Worm (Caenorhabditis elegans) whole organism, L3 larva: ENCODE measurements around the gene epc-1.

Experiments
- R02D3.7 ChIP-seq: fragments of 150-350 bp; optimal IDR thresholded peaks from 2 replicates; lab custom pipeline; 2014; ENCODE audit warnings: missing biosample characterization, missing genetic modification characterization
- ZK546.5 ChIP-seq: sonication (generic microtip); optimal IDR thresholded peaks from 2 replicates; lab custom pipeline; 2017; ENCODE audit warnings: missing biosample characterization, missing genetic modification characterization
- aly-2 ChIP-seq: fragments of 150-350 bp; optimal IDR thresholded peaks from 2 replicates; lab custom pipeline; 2014; ENCODE audit warnings: missing biosample characterization, missing genetic modification characterization
- ama-1 ChIP-seq: fragments of 150-350 bp; optimal IDR thresholded peaks from 2 replicates; lab custom pipeline; 2018
- ceh-16 ChIP-seq: sonication (generic microtip); optimal IDR thresholded peaks from 2 replicates; lab custom pipeline; 2017; ENCODE audit warnings: missing biosample characterization, missing genetic modification characterization
- ceh-28 ChIP-seq: fragments of 150-350 bp; optimal IDR thresholded peaks from 2 replicates; lab custom pipeline; 2014; ENCODE audit warnings: missing biosample characterization, missing genetic modification reagents, missing genetic modification characterization
- ceh-82 ChIP-seq: fragments of 150-350 bp; optimal IDR thresholded peaks from 2 replicates; lab custom pipeline; 2014; ENCODE audit warnings: missing biosample characterization, missing genetic modification characterization
- ceh-9 ChIP-seq: sonication (generic microtip); optimal IDR thresholded peaks from 2 replicates; lab custom pipeline; 2018; ENCODE audit warnings: missing biosample characterization, missing genetic modification characterization
- daf-12 ChIP-seq: fragments of 150-350 bp; optimal IDR thresholded peaks from 2 replicates; lab custom pipeline; 2014; ENCODE audit warnings: missing biosample characterization, missing genetic modification reagents, missing genetic modification characterization
- egl-27 ChIP-seq: sonication (generic microtip); optimal IDR thresholded peaks from 4 replicates; lab custom pipeline; 2017; ENCODE audit warnings: missing biosample characterization, missing genetic modification reagents, missing genetic modification characterization
- egl-5 ChIP-seq: fragments of 150-350 bp; optimal IDR thresholded peaks from 2 replicates; lab custom pipeline; 2017; ENCODE audit warnings: missing biosample characterization, missing genetic modification reagents, missing genetic modification characterization, inconsistent platforms
- elt-1 ChIP-seq: fragments of 150-350 bp; optimal IDR thresholded peaks from 2 replicates; lab custom pipeline; 2014; ENCODE audit warnings: missing biosample characterization, missing genetic modification characterization
- elt-2 ChIP-seq: sonication (generic microtip); optimal IDR thresholded peaks from 2 replicates; lab custom pipeline; 2016; ENCODE audit warnings: missing genetic modification reagents, mild to moderate bottlenecking, missing genetic modification characterization, missing compliant biosample characterization
- elt-3 ChIP-seq, 3 experiments: fragments of 150-350 bp in 1 of 3; sonication (generic microtip) in 2 of 3; optimal IDR thresholded peaks; 2 replicates in 2 of 3; 4 replicates in 1 of 3; lab custom pipeline; 2014 to 2017; ENCODE audit warnings: missing biosample characterization in 3 of 3, missing genetic modification characterization in 3 of 3
- eor-1 ChIP-seq, 2 experiments: fragments of 150-350 bp; optimal IDR thresholded peaks; 2 replicates each; lab custom pipeline; 2014 to 2018; ENCODE audit warnings: missing biosample characterization in 2 of 2, missing genetic modification characterization in 2 of 2
- fkh-10 ChIP-seq: sonication (generic microtip); optimal IDR thresholded peaks from 2 replicates; lab custom pipeline; 2017; ENCODE audit warnings: missing biosample characterization, missing genetic modification reagents, missing genetic modification characterization
- fkh-2 ChIP-seq: fragments of 150-350 bp; optimal IDR thresholded peaks from 2 replicates; lab custom pipeline; 2014; ENCODE audit warnings: missing biosample characterization, missing genetic modification reagents, missing genetic modification characterization
- fos-1 ChIP-seq: fragments of 150-350 bp; optimal IDR thresholded peaks from 2 replicates; lab custom pipeline; 2014; ENCODE audit warnings: missing biosample characterization, missing genetic modification characterization
- hmg-11 ChIP-seq: sonication (generic microtip); optimal IDR thresholded peaks from 2 replicates; lab custom pipeline; 2016; ENCODE audit warnings: missing genetic modification characterization, missing compliant biosample characterization
- jun-1 ChIP-seq: fragments of 150-350 bp; optimal IDR thresholded peaks from 2 replicates; lab custom pipeline; 2014; ENCODE audit warnings: missing biosample characterization, missing genetic modification reagents, missing genetic modification characterization
- lin-15B ChIP-seq: fragments of 150-350 bp; optimal IDR thresholded peaks from 2 replicates; lab custom pipeline; 2014; ENCODE audit warnings: missing biosample characterization, missing genetic modification characterization
- lin-39 ChIP-seq: fragments of 150-350 bp; optimal IDR thresholded peaks from 2 replicates; lab custom pipeline; 2018; ENCODE audit warnings: missing biosample characterization, missing genetic modification reagents, missing genetic modification characterization
- lsy-12 ChIP-seq: sonication (generic microtip); optimal IDR thresholded peaks from 2 replicates; lab custom pipeline; 2016; ENCODE audit warnings: mild to moderate bottlenecking, missing genetic modification characterization, missing compliant biosample characterization
- mdl-1 ChIP-seq: fragments of 150-350 bp; optimal IDR thresholded peaks from 2 replicates; lab custom pipeline; 2014; ENCODE audit warnings: missing biosample characterization, missing genetic modification characterization
- mml-1 ChIP-seq: fragments of 150-350 bp; sonication (generic microtip); optimal IDR thresholded peaks from 3 replicates; lab custom pipeline; 2014; ENCODE audit warnings: missing biosample characterization, missing genetic modification characterization
- nfya-1 ChIP-seq: sonication (generic microtip); optimal IDR thresholded peaks from 2 replicates; lab custom pipeline; 2017; ENCODE audit warnings: missing genetic modification characterization, mild to moderate bottlenecking, missing compliant biosample characterization, antibody characterized with exemption, moderate library complexity; ENCODE audit not compliant: insufficient read depth
- nhr-11 ChIP-seq: fragments of 150-350 bp; optimal IDR thresholded peaks from 2 replicates; lab custom pipeline; 2014; ENCODE audit warnings: missing biosample characterization, missing genetic modification characterization
- nhr-12 ChIP-seq: fragments of 150-350 bp; optimal IDR thresholded peaks from 2 replicates; lab custom pipeline; 2014; ENCODE audit warnings: missing biosample characterization, missing genetic modification characterization
- nhr-23 ChIP-seq: fragments of 150-350 bp; optimal IDR thresholded peaks from 2 replicates; lab custom pipeline; 2014; ENCODE audit warnings: missing biosample characterization, missing genetic modification reagents, missing genetic modification characterization
- nhr-237 ChIP-seq: fragments of 150-350 bp; optimal IDR thresholded peaks from 2 replicates; lab custom pipeline; 2014; ENCODE audit warnings: missing biosample characterization, missing genetic modification characterization
- nhr-25 ChIP-seq: sonication (generic microtip); optimal IDR thresholded peaks from 2 replicates; lab custom pipeline; 2017; ENCODE audit warnings: missing biosample characterization, missing genetic modification characterization
- nhr-28 ChIP-seq: fragments of 150-350 bp; optimal IDR thresholded peaks from 2 replicates; lab custom pipeline; 2014; ENCODE audit warnings: missing biosample characterization, missing genetic modification characterization
- nhr-43 ChIP-seq: sonication (generic microtip); optimal IDR thresholded peaks from 2 replicates; lab custom pipeline; 2016; ENCODE audit warnings: mild to moderate bottlenecking, missing genetic modification characterization, missing compliant biosample characterization; ENCODE audit not compliant: poor library complexity, severe bottlenecking
- nhr-67 ChIP-seq: fragments of 150-350 bp; optimal IDR thresholded peaks from 2 replicates; lab custom pipeline; 2014; ENCODE audit warnings: missing biosample characterization, missing genetic modification characterization
- nhr-76 ChIP-seq: fragments of 150-350 bp; sonication (generic microtip); optimal IDR thresholded peaks from 5 replicates; lab custom pipeline; 2014; ENCODE audit warnings: missing biosample characterization, missing genetic modification characterization
- nhr-77 ChIP-seq: fragments of 150-350 bp; optimal IDR thresholded peaks from 2 replicates; lab custom pipeline; 2014; ENCODE audit warnings: missing biosample characterization, missing genetic modification characterization
- pha-4 ChIP-seq: fragments of 150-350 bp; optimal IDR thresholded peaks from 2 replicates; lab custom pipeline; 2014; ENCODE audit warnings: missing biosample characterization, missing genetic modification reagents, missing genetic modification characterization
- pqm-1 ChIP-seq: fragments of 150-350 bp; optimal IDR thresholded peaks from 2 replicates; lab custom pipeline; 2017; ENCODE audit warnings: missing biosample characterization, missing genetic modification characterization, inconsistent platforms
- sea-2 ChIP-seq: fragments of 150-350 bp; sonication (generic microtip); optimal IDR thresholded peaks from 4 replicates; lab custom pipeline; 2014; ENCODE audit warnings: missing biosample characterization, missing genetic modification reagents, missing genetic modification characterization
- skn-1 ChIP-seq: fragments of 150-350 bp; optimal IDR thresholded peaks from 2 replicates; lab custom pipeline; 2014; ENCODE audit warnings: missing biosample characterization, missing genetic modification characterization
- snpc-4 ChIP-seq: fragments of 150-350 bp; optimal IDR thresholded peaks from 2 replicates; lab custom pipeline; 2014; ENCODE audit warnings: missing biosample characterization, missing genetic modification characterization
- tbx-2 ChIP-seq: sonication (generic microtip); optimal IDR thresholded peaks from 2 replicates; lab custom pipeline; 2016; ENCODE audit warnings: mild to moderate bottlenecking, missing genetic modification characterization, missing compliant biosample characterization
- unc-39 ChIP-seq: sonication (generic microtip); optimal IDR thresholded peaks from 4 replicates; lab custom pipeline; 2017; ENCODE audit warnings: missing biosample characterization, missing genetic modification characterization
- unc-62 ChIP-seq: fragments of 150-350 bp; sonication (generic microtip); optimal IDR thresholded peaks from 4 replicates; lab custom pipeline; 2014; ENCODE audit warnings: missing biosample characterization, missing genetic modification reagents, missing genetic modification characterization
- zag-1 ChIP-seq: fragments of 150-350 bp; optimal IDR thresholded peaks from 2 replicates; lab custom pipeline; 2014; ENCODE audit warnings: missing biosample characterization, missing genetic modification characterization
- ztf-11 ChIP-seq: fragments of 150-350 bp; optimal IDR thresholded peaks from 2 replicates; lab custom pipeline; 2014; ENCODE audit warnings: missing biosample characterization, missing genetic modification characterization
- ztf-4 ChIP-seq: fragments of 150-350 bp; optimal IDR thresholded peaks from 2 replicates; lab custom pipeline; 2014; ENCODE audit warnings: missing biosample characterization, missing genetic modification characterization

epc-1 gene

ce11 chrIII:12608220-12608958, at the start of gene epc-1:
Gene epc-1, minus strand, starts transcription at chrIII:12608586.
- no peak for TF ChIP-seq ztf-11 (tag; lab: Kevin White, UChicago)
- peak; percentile 21 for TF ChIP-seq nhr-11 (tag; lab: Kevin White, UChicago)
- TF ChIP-seq jun-1 (tag; lab: Kevin White, UChicago), result peak; percentile 95
- TF ChIP-seq nhr-28 (tag; lab: Kevin White, UChicago), result no peak
- TF ChIP-seq ceh-28, result peak; percentile 90
- peak; percentile 78 for TF ChIP-seq nhr-43 (tag; lab: Kevin White, UChicago)
- no peak for TF ChIP-seq nhr-77 (tag; lab: Kevin White, UChicago)
- no peak for TF ChIP-seq egl-27 (tag; lab: Kevin White, UChicago)
- TF ChIP-seq nhr-25 (tag; lab: Kevin White, UChicago), result peak; percentile 92
- TF ChIP-seq R02D3.7 (tag; lab: Kevin White, UChicago), result peak; percentile 68
- TF ChIP-seq sea-2, result peak; percentile 97
- TF ChIP-seq fkh-2 (tag; lab: Kevin White, UChicago), result no peak
- TF ChIP-seq ceh-16 (tag; lab: Kevin White, UChicago), result no peak
- peak; percentile 70 for TF ChIP-seq elt-1 (tag; lab: Kevin White, UChicago)
- TF ChIP-seq tbx-2 (tag; lab: Kevin White, UChicago), result peak; percentile 76
- TF ChIP-seq pqm-1 (tag; lab: Kevin White, UChicago), result peak; percentile 77
- no peak for TF ChIP-seq nhr-67
- peak; percentile 63 for TF ChIP-seq fkh-10
- peak; percentile 95 for TF ChIP-seq nfya-1 (tag; lab: Kevin White, UChicago)
- TF ChIP-seq ZK546.5, result no peak
- TF ChIP-seq pha-4 (tag; lab: Kevin White, UChicago), result peak; percentile 90
- peak; percentile 36 for TF ChIP-seq unc-62
- TF ChIP-seq ceh-9 (tag; lab: Kevin White, UChicago), result no peak
- no peak for TF ChIP-seq nhr-12 (tag; lab: Kevin White, UChicago)
- TF ChIP-seq ceh-82 (tag; lab: Kevin White, UChicago), result peak; percentile 83
- TF ChIP-seq nhr-237 (tag; lab: Kevin White, UChicago), result no peak
- peak; percentile 93 for TF ChIP-seq lsy-12 (tag; lab: Kevin White, UChicago)
- TF ChIP-seq ztf-4, result peak; percentile 82
- TF ChIP-seq lin-39 (tag; lab: Kevin White, UChicago), result peak; percentile 91
- TF ChIP-seq daf-12 (tag; lab: Kevin White, UChicago), result no peak
- TF ChIP-seq hmg-11 (tag; lab: Kevin White, UChicago), result peak; percentile 96
- peak; percentile 88 for TF ChIP-seq lin-15B
- peak in 1 of 3 experiments; percentile 79 for TF ChIP-seq elt-3 (tag; optimal IDR thresholded peaks at IDR 0.05; lab: Kevin White, UChicago)
- TF ChIP-seq nhr-76, result no peak
- peak; percentile 80 for TF ChIP-seq mdl-1 (tag; lab: Kevin White, UChicago)
- TF ChIP-seq aly-2, result no peak
- peak; percentile 54 for TF ChIP-seq egl-5 (tag; lab: Kevin White, UChicago)
- peak; percentile 83 for TF ChIP-seq elt-2 (tag; lab: Kevin White, UChicago)
- TF ChIP-seq snpc-4 (tag; lab: Kevin White, UChicago), result peak; percentile 46
- no peak for TF ChIP-seq eor-1 (tag; optimal IDR thresholded peaks at IDR 0.05; lab: Kevin White, UChicago)
- TF ChIP-seq nhr-23 (tag; lab: Kevin White, UChicago), result peak; percentile 94
- no peak for TF ChIP-seq unc-39 (tag; lab: Kevin White, UChicago)
- TF ChIP-seq ama-1 (lab: Kevin White, UChicago), result peak; percentile 93
- TF ChIP-seq zag-1 (tag; lab: Kevin White, UChicago), result peak; percentile 1
- TF ChIP-seq fos-1 (tag; lab: Kevin White, UChicago), result no peak
- TF ChIP-seq mml-1 (tag; lab: Kevin White, UChicago), result no peak
- peak; percentile 82 for TF ChIP-seq skn-1
